Worm (Caenorhabditis elegans) whole organism, L3 larva: ENCODE data around the gene nhr-291.

Experiments used
- ama-1 ChIP-seq: fragments of 150-350 bp; optimal IDR thresholded peaks from 2 replicates; lab custom pipeline; 2018
- daf-12 ChIP-seq: fragments of 150-350 bp; optimal IDR thresholded peaks from 2 replicates; lab custom pipeline; 2014; ENCODE audit warnings: missing biosample characterization, missing genetic modification reagents, missing genetic modification characterization
- pha-4 ChIP-seq: fragments of 150-350 bp; optimal IDR thresholded peaks from 2 replicates; lab custom pipeline; 2014; ENCODE audit warnings: missing biosample characterization, missing genetic modification reagents, missing genetic modification characterization

DNA sequence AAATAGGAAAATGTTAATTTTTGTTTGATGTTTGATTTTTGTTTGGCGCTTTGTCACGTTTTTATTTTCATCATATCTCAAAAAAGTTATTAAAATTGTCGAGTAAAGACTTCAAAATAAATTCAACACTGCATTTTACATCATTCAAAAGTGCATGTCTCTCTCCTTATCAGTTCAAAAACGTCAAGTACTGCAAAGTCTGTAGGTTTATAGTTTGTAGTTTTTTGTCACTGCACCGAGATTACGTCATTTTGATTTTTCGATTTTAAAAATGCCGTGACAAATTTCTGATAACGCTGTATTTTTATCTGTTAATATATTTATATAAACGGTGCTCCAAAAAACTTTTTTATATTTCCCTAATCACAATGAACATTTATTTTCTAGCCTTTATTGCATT is 35.9 kb downstream of the nhr-291 start, which contains the start of gene C29F3.7:
- TF ChIP-seq pha-4 (tag; lab: Kevin White, UChicago): no peak
- no peak for TF ChIP-seq daf-12 (tag; lab: Kevin White, UChicago)
- TF ChIP-seq ama-1 (lab: Kevin White, UChicago): no peak
